Worm (Caenorhabditis elegans) whole organism, L4 larva: ENCODE data around the gene mxl-1.

Source experiments
- F44E2.7 ChIP-seq: fragments of 200-800 bp; sonication (Bioruptor generic); IDR thresholded peaks from 2 replicates; pipeline ENCODE4 v2.1.2; 2022; ENCODE audit warnings: missing genetic modification characterization, missing compliant biosample characterization
- daf-19 ChIP-seq: fragments of 200-800 bp; sonication (Bioruptor generic); conservative IDR thresholded peaks from 2 replicates; pipeline ENCODE4 v1.3.6; 2022; ENCODE audit warnings: missing genetic modification characterization, missing compliant biosample characterization
- egl-27 ChIP-seq: sonication (generic microtip); optimal IDR thresholded peaks from 3 replicates; lab custom pipeline; 2017; ENCODE audit warnings: missing biosample characterization, missing genetic modification reagents, missing genetic modification characterization
- lin-39 ChIP-seq: fragments of 150-350 bp; optimal IDR thresholded peaks from 2 replicates; lab custom pipeline; 2014; ENCODE audit warnings: missing biosample characterization, missing genetic modification reagents, missing genetic modification characterization
- mdl-1 ChIP-seq, 2 experiments: fragments of 150-350 bp in 1 of 2; sonication (generic microtip) in 1 of 2; optimal IDR thresholded peaks; 2 replicates each; lab custom pipeline; 2014 to 2017; ENCODE audit warnings: missing biosample characterization in 2 of 2, missing genetic modification characterization in 2 of 2
- nhr-11 ChIP-seq: fragments of 150-350 bp; optimal IDR thresholded peaks from 2 replicates; lab custom pipeline; 2014; ENCODE audit warnings: missing biosample characterization, missing genetic modification characterization
- nhr-76 ChIP-seq: fragments of 150-350 bp; optimal IDR thresholded peaks from 2 replicates; lab custom pipeline; 2014; ENCODE audit warnings: missing biosample characterization, missing genetic modification characterization
- pqm-1 ChIP-seq: sonication (generic microtip); optimal IDR thresholded peaks from 2 replicates; lab custom pipeline; 2017; ENCODE audit warnings: missing biosample characterization, missing genetic modification characterization
- snpc-1.2 ChIP-seq: fragments of 200-800 bp; sonication (Bioruptor generic); IDR thresholded peaks from 2 replicates; pipeline ENCODE4 v1.3.6; 2022; ENCODE audit warnings: missing genetic modification reagents, missing genetic modification characterization, missing compliant biosample characterization
- tra-1 ChIP-seq: fragments of 200-800 bp; sonication (Bioruptor generic); IDR thresholded peaks from 2 replicates; pipeline ENCODE4 v1.3.6; 2022; ENCODE audit warnings: missing genetic modification reagents, missing genetic modification characterization, missing compliant biosample characterization
- zag-1 ChIP-seq: fragments of 150-350 bp; optimal IDR thresholded peaks from 2 replicates; lab custom pipeline; 2014; ENCODE audit warnings: missing biosample characterization, missing genetic modification characterization

DNA sequence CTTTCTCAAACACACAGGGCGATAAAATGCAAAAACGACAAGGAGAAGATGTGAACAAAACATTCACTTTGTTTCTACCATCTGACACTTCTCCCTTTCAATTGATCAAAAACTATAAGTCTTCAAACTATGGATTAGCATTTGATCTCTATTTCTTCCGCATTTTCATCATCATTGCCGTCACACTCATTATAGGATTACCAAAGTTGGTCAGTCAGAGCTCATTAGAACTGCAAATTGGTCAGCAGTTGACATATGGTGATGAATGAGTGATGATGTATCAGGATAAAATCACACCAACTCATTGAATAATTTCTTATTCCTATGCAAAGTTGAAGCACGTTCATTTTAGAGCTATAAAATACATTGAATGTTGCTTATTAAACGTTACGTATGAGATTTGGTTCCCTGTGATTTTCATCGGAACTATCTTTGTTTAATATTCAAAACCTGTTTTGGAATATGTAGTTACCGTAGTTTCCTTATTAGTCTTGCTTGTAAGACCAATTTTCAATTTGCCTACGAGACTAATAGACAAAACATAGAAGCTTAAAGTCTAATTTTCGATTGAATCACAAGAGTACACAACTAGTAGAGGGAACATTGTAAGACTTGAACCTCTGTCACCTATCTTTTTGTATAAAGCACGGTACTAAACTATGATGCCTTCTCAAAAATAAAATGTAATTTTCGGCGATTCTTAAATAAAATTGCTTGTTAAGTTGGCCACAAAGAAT, 35.0 kb upstream of the mxl-1 start:
- TF ChIP-seq nhr-76 (tag; lab: Kevin White, UChicago) (no peak), mdl-1 (tag; optimal IDR thresholded peaks at IDR 0.05; lab: Kevin White, UChicago) (no peak), pqm-1 (no peak), nhr-11 (tag; lab: Kevin White, UChicago) (no peak), snpc-1.2 (GFP tag; lab: Robert Waterston, UW) (no peak), egl-27 (tag; lab: Kevin White, UChicago) (no peak), daf-19 (no peak), tra-1 (GFP tag; lab: Robert Waterston, UW) (no peak), zag-1 (tag; lab: Kevin White, UChicago) (no peak), lin-39 (tag; lab: Kevin White, UChicago) (no peak), F44E2.7 (GFP tag; lab: Robert Waterston, UW) (no peak)
